Fruit fly (Drosophila melanogaster) whole organism, larva: ENCODE measurements around the gene Mitf.

ENCODE experiments used
- noc ChIP-seq: fragments of 200-800 bp; sonication (Bioruptor generic); optimal IDR thresholded peaks from 3 replicates; lab custom pipeline; 2019; ENCODE audit warnings: missing biosample characterization, mild to moderate bottlenecking, missing genetic modification characterization, moderate library complexity

Gene Mitf

DNA sequence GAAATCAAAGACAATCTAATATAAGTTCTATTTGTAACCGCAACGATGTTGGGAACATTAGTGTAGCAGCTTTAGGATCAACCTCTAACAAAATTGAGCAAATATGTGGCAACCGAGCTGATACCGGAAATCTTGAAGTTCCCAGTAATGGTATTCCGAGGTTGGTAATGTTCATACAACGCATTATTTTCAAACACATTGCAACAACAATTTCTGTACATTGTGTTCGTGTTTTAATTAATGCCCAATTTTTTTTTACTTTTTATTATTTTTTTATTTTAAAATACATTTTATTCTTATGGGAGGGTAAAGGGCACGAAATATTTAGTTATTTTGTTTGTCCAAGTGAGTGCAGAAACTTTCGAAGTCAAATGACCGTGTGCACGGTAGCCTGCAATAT, 34.7 kb downstream of the Mitf start:
- no peak for TF ChIP-seq noc (tag; lab: Kevin White, UChicago)

DNA sequence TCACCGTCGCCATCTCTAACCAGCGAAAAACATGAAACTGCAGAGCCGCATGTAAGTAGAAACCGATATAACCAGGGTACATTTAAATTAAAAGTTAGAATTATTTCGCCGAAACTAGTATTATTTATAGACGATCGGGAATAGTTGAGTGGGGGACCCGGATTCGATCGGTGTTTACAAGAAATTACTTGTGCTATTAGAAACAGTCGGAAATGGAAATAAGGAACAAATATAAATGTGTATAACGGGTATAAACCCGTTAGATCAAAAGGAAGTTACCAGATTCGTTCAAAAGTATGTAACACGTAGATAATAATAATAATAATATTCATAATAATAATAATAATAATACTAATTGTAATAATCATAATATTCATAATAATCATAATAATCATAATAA, 36.1 kb downstream of the Mitf start:
- TF ChIP-seq noc (tag; lab: Kevin White, UChicago), result no peak

DNA sequence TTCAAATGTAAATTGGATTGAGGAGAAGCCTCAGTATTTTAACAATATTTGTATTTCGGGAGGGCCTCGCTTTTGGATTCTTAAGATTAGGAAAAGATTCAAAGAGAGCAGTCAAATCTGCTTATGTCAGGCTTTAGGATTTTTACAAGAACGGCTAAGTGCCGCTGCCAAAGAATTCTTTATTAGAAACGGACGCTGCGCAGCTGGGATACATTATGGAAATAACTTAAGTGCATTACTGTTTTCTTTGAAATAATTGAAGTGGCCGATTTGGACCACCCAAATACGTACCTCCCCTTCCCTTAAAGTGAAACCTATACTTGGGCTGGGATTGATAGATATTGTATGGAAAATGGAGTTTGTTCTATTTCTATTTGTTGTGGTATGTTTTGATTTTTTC, 39.6 kb downstream of the Mitf start:
- no peak for TF ChIP-seq noc (tag; lab: Kevin White, UChicago)

DNA sequence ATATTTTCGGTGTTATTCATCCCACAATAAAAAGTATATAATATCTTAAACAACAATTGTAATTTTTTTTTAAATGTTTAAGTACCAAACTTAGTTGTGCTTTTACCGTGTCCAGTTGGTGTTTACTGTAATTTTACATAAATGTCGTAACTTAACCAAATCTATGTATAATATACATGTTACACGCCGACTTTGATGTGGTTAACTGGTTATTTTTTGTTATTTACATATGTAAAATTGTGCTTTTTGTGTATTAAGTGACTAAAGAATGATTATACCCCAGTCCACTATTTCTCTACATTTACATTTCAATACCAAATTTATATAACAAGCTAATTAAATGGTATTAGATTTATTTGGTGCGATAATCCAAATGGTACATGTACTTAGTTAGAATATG, 52.3 kb downstream of the Mitf start:
- no peak for TF ChIP-seq noc (tag; lab: Kevin White, UChicago)

DNA sequence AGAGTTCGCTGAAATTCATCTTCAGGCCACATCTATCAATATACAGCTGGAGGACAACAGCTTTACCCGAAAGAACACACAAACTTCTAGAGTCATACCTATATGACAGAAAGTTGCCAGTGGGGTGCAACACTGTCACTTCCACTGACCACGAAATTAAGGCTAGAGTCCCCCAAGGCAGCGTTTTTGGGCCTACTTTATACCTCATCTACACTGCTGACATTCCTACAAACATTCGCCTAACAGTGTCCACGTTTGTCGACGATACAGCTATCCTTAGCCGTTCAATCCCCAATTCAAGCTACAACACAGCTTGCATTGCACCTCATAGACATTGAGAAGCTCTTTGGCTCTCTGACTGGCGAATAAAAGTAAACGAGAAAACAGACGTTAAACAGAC, 61.7 kb downstream of the Mitf start:
- TF ChIP-seq noc (tag; lab: Kevin White, UChicago), result no peak
